Worm (Caenorhabditis elegans): ENCODE data around the gene ced-6.
A peak's percentile ranks its signal among the peaks of the same experiment; 100 is the strongest.

ced-6 gene

DNA sequence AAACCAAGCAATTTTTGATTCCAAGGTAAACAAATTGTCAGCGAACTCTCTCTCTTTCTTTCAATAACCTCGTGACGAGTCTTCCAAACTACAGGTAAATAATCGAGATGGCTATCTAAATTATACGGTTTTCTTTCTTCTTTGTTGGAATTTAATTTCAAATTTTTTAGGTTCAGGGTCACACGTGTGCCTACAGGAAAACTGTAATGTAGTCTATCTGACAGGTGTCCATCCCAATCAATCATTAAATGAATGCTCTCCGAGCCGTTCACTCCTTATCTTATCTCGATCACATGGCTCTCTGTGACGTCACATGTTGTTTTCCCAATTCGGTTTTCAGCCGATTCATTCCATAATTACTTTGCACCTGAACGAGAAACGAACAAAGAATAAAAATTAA lies 42.5 kb upstream of the ced-6 start:
- peak; percentile 28; the same call in 1 of the 2 replicates for TF ChIP-seq nhr-19 (GFP tag; conservative IDR thresholded peaks at IDR 0.05)
- no peak for TF ChIP-seq ztf-11 (tag; optimal IDR thresholded peaks at IDR 0.05)
- peak; percentile 24 for TF ChIP-seq nhr-90 (tag; optimal IDR thresholded peaks at IDR 0.05; ENCODE audit: poor library complexity)
- TF ChIP-seq zag-1 (tag; optimal IDR thresholded peaks at IDR 0.05): no peak
- no peak for TF ChIP-seq vab-15 (tag; optimal IDR thresholded peaks at IDR 0.05)
- peak; percentile 89 for TF ChIP-seq nhr-85 (tag)
- no peak for TF ChIP-seq isw-1 (GFP tag; IDR thresholded peaks at IDR 0.05)
- TF ChIP-seq sup-37 (GFP tag; optimal IDR thresholded peaks at IDR 0.05): no peak
- TF ChIP-seq nhr-20 (tag; optimal IDR thresholded peaks at IDR 0.05): peak; percentile 86
- TF ChIP-seq nhr-77 (tag; optimal IDR thresholded peaks at IDR 0.05): no peak
- no peak for TF ChIP-seq blmp-1 (tag; optimal IDR thresholded peaks at IDR 0.05)
- TF ChIP-seq efl-1 (optimal IDR thresholded peaks at IDR 0.05): no peak
- TF ChIP-seq efl-1 (GFP tag; optimal IDR thresholded peaks at IDR 0.05 in 1 of 2): peak in 1 of 2 experiments; percentile 84
- no peak for TF ChIP-seq dpl-1 (GFP tag; optimal IDR thresholded peaks at IDR 0.05)
- TF ChIP-seq xbp-1 (tag; optimal IDR thresholded peaks at IDR 0.05): no peak
- TF ChIP-seq unc-30 (tag; optimal IDR thresholded peaks at IDR 0.05): no peak
- TF ChIP-seq mep-1 (tag; optimal IDR thresholded peaks at IDR 0.05): no peak
- no peak for TF ChIP-seq pag-3 (tag; optimal IDR thresholded peaks at IDR 0.05; ENCODE audit: borderline replicate concordance, insufficient read depth)
- TF ChIP-seq mab-9 (GFP tag; IDR thresholded peaks at IDR 0.05): no peak
- no peak for TF ChIP-seq lin-13 (GFP tag; optimal IDR thresholded peaks at IDR 0.05)
- peak in 1 of 2 experiments; percentile 29 for TF ChIP-seq lin-35 (GFP tag; optimal IDR thresholded peaks at IDR 0.05)
- TF ChIP-seq nhr-28 (tag; optimal IDR thresholded peaks at IDR 0.05): no peak
- TF ChIP-seq nhr-12 (tag; optimal IDR thresholded peaks at IDR 0.05): no peak
- peak; percentile 59 for TF ChIP-seq elt-2 (tag; optimal IDR thresholded peaks at IDR 0.05)
- no peak for TF ChIP-seq mef-2 (tag; optimal IDR thresholded peaks at IDR 0.05)
- TF ChIP-seq hlh-17 (GFP tag; optimal IDR thresholded peaks at IDR 0.05; ENCODE audit: borderline replicate concordance): no peak
- peak in 1 of 2 experiments; percentile 32 for TF ChIP-seq mdl-1 (tag; optimal IDR thresholded peaks at IDR 0.05)
- TF ChIP-seq C04F5.9 (tag; optimal IDR thresholded peaks at IDR 0.05): no peak
- TF ChIP-seq pax-3 (tag; optimal IDR thresholded peaks at IDR 0.05): no peak
- TF ChIP-seq lsy-2 (tag; optimal IDR thresholded peaks at IDR 0.05): peak in 1 of 2 experiments; percentile 24
- TF ChIP-seq tbx-2 (tag; optimal IDR thresholded peaks at IDR 0.05): no peak
- TF ChIP-seq irx-1 (tag; optimal IDR thresholded peaks at IDR 0.05): no peak
- TF ChIP-seq ceh-82 (tag; optimal IDR thresholded peaks at IDR 0.05): no peak
- no peak for TF ChIP-seq nhr-47 (tag; optimal IDR thresholded peaks at IDR 0.05)
- no peak for TF ChIP-seq nhr-11 (tag; optimal IDR thresholded peaks at IDR 0.05)
- TF ChIP-seq nhr-71 (tag; optimal IDR thresholded peaks at IDR 0.05): peak; percentile 41
- peak; percentile 52 for TF ChIP-seq lin-14 (GFP tag; optimal IDR thresholded peaks at IDR 0.05)
- TF ChIP-seq dsc-1 (tag; optimal IDR thresholded peaks at IDR 0.05): no peak
- no peak for TF ChIP-seq unc-86 (tag; optimal IDR thresholded peaks at IDR 0.05)
- no peak for TF ChIP-seq unc-62 (GFP tag; optimal IDR thresholded peaks at IDR 0.05)
- no peak for TF ChIP-seq nhr-84 (tag; optimal IDR thresholded peaks at IDR 0.05)
- no peak for TF ChIP-seq snpc-4 (tag; optimal IDR thresholded peaks at IDR 0.05)
- no peak for TF ChIP-seq unc-130 (tag; optimal IDR thresholded peaks at IDR 0.05)
- TF ChIP-seq fkh-4 (tag; optimal IDR thresholded peaks at IDR 0.05; ENCODE audit: borderline replicate concordance): no peak
- no peak for TF ChIP-seq ztf-4 (tag; optimal IDR thresholded peaks at IDR 0.05)
- TF ChIP-seq snu-23 (GFP tag; optimal IDR thresholded peaks at IDR 0.05): peak; percentile 28
- TF ChIP-seq skn-1 (tag; optimal IDR thresholded peaks at IDR 0.05): peak; percentile 12
- TF ChIP-seq fos-1 (tag; optimal IDR thresholded peaks at IDR 0.05): no peak

Measured in whole organism, L1 larva.